Worm (Caenorhabditis elegans) whole organism, late embryonic: Measurements from ENCODE around the gene cest-12.

ENCODE experiments used
- C38D4.7 ChIP-seq: fragments of 200-800 bp; sonication (Bioruptor generic); optimal IDR thresholded peaks from 2 replicates; lab custom pipeline; 2018; ENCODE audit warnings: mild to moderate bottlenecking, missing genetic modification characterization, moderate library complexity, missing compliant biosample characterization
- F13H6.1 ChIP-seq: sonication (generic microtip); optimal IDR thresholded peaks from 2 replicates; lab custom pipeline; 2016; ENCODE audit warnings: missing genetic modification characterization, missing compliant biosample characterization
- Y22D7AL.16 ChIP-seq: sonication (generic microtip); optimal IDR thresholded peaks from 2 replicates; lab custom pipeline; 2016; ENCODE audit warnings: missing genetic modification characterization, missing compliant biosample characterization
- ceh-14 ChIP-seq: sonication (generic microtip); optimal IDR thresholded peaks from 2 replicates; lab custom pipeline; 2016; ENCODE audit warnings: missing genotype, missing genetic modification characterization, missing compliant biosample characterization
- ceh-30 ChIP-seq: fragments of 150-350 bp; optimal IDR thresholded peaks from 2 replicates; lab custom pipeline; 2014; ENCODE audit warnings: missing biosample characterization, missing genetic modification characterization
- ceh-45 ChIP-seq: fragments of 200-800 bp; sonication (Bioruptor generic); IDR thresholded peaks from 2 replicates; pipeline ENCODE4 v1.3.6; 2022; ENCODE audit warnings: missing genetic modification reagents, missing genetic modification characterization, missing compliant biosample characterization
- ceh-48 ChIP-seq: sonication (generic microtip); optimal IDR thresholded peaks from 2 replicates; lab custom pipeline; 2016; ENCODE audit warnings: missing genetic modification characterization, inconsistent platforms, missing compliant biosample characterization
- che-1 ChIP-seq: sonication (generic microtip); optimal IDR thresholded peaks from 2 replicates; lab custom pipeline; 2016; ENCODE audit warnings: mild to moderate bottlenecking, missing genetic modification characterization, missing compliant biosample characterization
- elt-4 ChIP-seq: sonication (generic microtip); optimal IDR thresholded peaks from 2 replicates; lab custom pipeline; 2016; ENCODE audit warnings: missing genetic modification characterization, missing compliant biosample characterization
- ets-4 ChIP-seq: sonication (generic microtip); optimal IDR thresholded peaks from 2 replicates; lab custom pipeline; 2016; ENCODE audit warnings: missing genetic modification characterization, missing compliant biosample characterization
- eyg-1 ChIP-seq: sonication (generic microtip); optimal IDR thresholded peaks from 2 replicates; lab custom pipeline; 2016; ENCODE audit warnings: missing genotype, missing genetic modification characterization, missing compliant biosample characterization
- hlh-13 ChIP-seq: fragments of 200-800 bp; sonication (Bioruptor generic); optimal IDR thresholded peaks from 2 replicates; lab custom pipeline; 2018; ENCODE audit warnings: mild to moderate bottlenecking, missing genetic modification characterization, missing compliant biosample characterization
- hlh-30 ChIP-seq: sonication (generic microtip); optimal IDR thresholded peaks from 2 replicates; lab custom pipeline; 2017; ENCODE audit warnings: antibody characterized with exemption, missing genetic modification characterization, missing compliant biosample characterization; ENCODE audit not compliant: insufficient read depth
- lin-11 ChIP-seq: fragments of 200-800 bp; sonication (Bioruptor generic); optimal IDR thresholded peaks from 2 replicates; lab custom pipeline; 2018; ENCODE audit warnings: mild to moderate bottlenecking, missing genetic modification characterization, missing compliant biosample characterization
- nfya-1 ChIP-seq: sonication (generic microtip); optimal IDR thresholded peaks from 2 replicates; lab custom pipeline; 2017; ENCODE audit warnings: missing genetic modification characterization, mild to moderate bottlenecking, missing compliant biosample characterization, antibody characterized with exemption, moderate library complexity
- nhr-11 ChIP-seq: fragments of 150-350 bp; optimal IDR thresholded peaks from 2 replicates; lab custom pipeline; 2014; ENCODE audit warnings: missing biosample characterization, missing genetic modification characterization
- nhr-232 ChIP-seq: sonication (generic microtip); optimal IDR thresholded peaks from 2 replicates; lab custom pipeline; 2016; ENCODE audit warnings: missing genetic modification characterization, missing compliant biosample characterization
- odd-2 ChIP-seq: sonication (generic microtip); optimal IDR thresholded peaks from 2 replicates; lab custom pipeline; 2017; ENCODE audit warnings: antibody characterized with exemption, mild to moderate bottlenecking, missing genetic modification characterization, missing compliant biosample characterization
- pat-9 ChIP-seq: fragments of 200-800 bp; sonication (Bioruptor generic); optimal IDR thresholded peaks from 2 replicates; lab custom pipeline; 2018; ENCODE audit warnings: mild to moderate bottlenecking, missing genetic modification characterization, moderate library complexity, missing compliant biosample characterization
- pax-1 ChIP-seq: fragments of 150-350 bp; optimal IDR thresholded peaks from 2 replicates; lab custom pipeline; 2014; ENCODE audit warnings: missing biosample characterization, missing genetic modification characterization
- pha-4 ChIP-seq: fragments of 150-350 bp; optimal IDR thresholded peaks from 2 replicates; lab custom pipeline; 2018; ENCODE audit warnings: missing biosample characterization, missing genetic modification reagents, missing genetic modification characterization
- sox-2 ChIP-seq: fragments of 200-800 bp; sonication (Bioruptor generic); IDR thresholded peaks from 2 replicates; pipeline ENCODE4 v1.3.6; 2022; ENCODE audit warnings: missing genetic modification reagents, missing genetic modification characterization, missing compliant biosample characterization
- tbx-2 ChIP-seq: sonication (generic microtip); optimal IDR thresholded peaks from 2 replicates; lab custom pipeline; 2016; ENCODE audit warnings: missing genetic modification characterization, missing compliant biosample characterization
- unc-3 ChIP-seq, 2 experiments: fragments of 200-800 bp in 1 of 2; sonication (Bioruptor generic) in 1 of 2; sonication (generic microtip) in 1 of 2; conservative IDR thresholded peaks in 1 of 2; optimal IDR thresholded peaks in 1 of 2; 2 replicates each; pipeline versions ENCODE4 v1.3.6 to Lab custom; 2016 to 2022; ENCODE audit warnings: missing compliant biosample characterization in 2 of 2, missing genetic modification characterization in 2 of 2, missing genetic modification reagents in 1 of 2
- unc-42 ChIP-seq: sonication (generic microtip); optimal IDR thresholded peaks from 2 replicates; lab custom pipeline; 2016; ENCODE audit warnings: missing genotype, missing genetic modification characterization, missing compliant biosample characterization

Gene cest-12

DNA sequence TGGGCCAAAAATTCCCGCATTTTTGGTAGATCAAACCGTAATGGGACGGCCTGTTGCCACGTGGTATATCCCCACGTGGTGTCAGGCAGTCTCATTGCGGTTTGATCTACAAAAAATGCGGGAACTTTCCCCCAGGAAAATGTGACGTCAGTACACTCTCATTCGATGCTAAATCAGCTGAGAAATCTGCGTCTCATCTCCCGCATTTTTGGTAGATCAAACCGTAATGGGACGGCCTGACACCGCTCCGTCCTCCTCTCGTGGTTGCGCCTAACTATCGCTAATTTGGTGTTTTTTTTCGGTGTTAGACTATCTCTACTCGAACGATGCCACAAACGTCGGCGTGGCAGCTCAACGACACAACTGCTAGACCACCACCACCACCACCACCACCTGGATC is 45.9 kb downstream of the cest-12 start, which contains the start of gene zyg-8:
zyg-8 (plus strand) TSS at position 301 of the 400 bp plus-strand sequence.
- TF ChIP-seq nfya-1 (tag; lab: Kevin White, UChicago) (no peak), ets-4 (tag; lab: Kevin White, UChicago) (no peak), ceh-45 (GFP tag; lab: Robert Waterston, UW) (no peak), pax-1 (tag; lab: Kevin White, UChicago) (no peak), ceh-14 (tag; lab: Kevin White, UChicago) (no peak), Y22D7AL.16 (tag; lab: Kevin White, UChicago) (no peak), hlh-13 (GFP tag; lab: Kevin White, UChicago) (no peak), C38D4.7 (GFP tag; lab: Kevin White, UChicago) (no peak), unc-42 (tag; lab: Kevin White, UChicago) (no peak), che-1 (no peak), pat-9 (no peak)

DNA sequence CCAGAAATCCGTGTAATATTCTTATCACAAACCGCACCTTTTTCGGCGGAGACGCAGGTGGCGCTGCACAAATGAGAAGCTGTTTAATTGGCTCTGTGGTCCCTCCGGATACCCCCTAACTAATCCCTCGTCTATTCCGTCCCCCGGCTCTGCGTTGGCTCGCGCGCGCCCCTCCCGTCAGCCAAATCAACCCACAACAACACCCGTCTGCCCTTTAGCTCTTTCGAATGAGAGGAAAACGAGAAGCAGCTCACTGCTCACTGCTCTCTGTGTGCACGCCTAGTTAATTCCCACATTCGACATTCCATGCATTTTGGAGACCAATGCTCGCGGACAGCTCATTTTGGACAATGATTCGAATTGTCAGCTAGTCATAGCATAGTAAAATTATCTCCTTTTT is 47.2 kb downstream of the cest-12 start:
- TF ChIP-seq sox-2 (GFP tag; lab: Robert Waterston, UW) (no peak), ceh-14 (tag; lab: Kevin White, UChicago) (peak; percentile 53), tbx-2 (peak; percentile 1), pha-4 (tag; lab: Kevin White, UChicago) (no peak), unc-42 (tag; lab: Kevin White, UChicago) (peak; percentile 57)
- TF ChIP-seq, all 69 proteins: peak for 3

DNA sequence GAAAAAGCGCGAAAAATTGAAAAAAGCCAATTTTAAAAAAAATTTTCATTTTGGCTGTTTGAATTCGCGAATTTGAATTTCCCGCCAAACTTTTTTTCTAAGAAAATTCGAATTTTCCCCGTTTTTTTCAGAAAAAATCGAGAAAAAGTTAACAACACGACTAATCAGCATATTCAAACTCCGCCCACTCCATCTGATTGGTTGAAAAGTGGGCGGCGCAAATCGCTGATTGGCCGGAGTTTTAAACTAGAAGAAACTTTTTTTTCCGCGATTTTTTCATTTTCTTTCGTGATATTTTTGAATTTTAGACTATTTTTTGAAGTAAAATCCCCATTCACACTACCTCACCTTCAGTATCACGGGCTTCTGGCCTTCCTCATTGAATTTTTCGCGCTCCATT is 47.8 kb downstream of the cest-12 start:
- no peak for TF ChIP-seq ceh-14 (tag; lab: Kevin White, UChicago)
- no peak for TF ChIP-seq elt-4 (tag; lab: Kevin White, UChicago)
- no peak for TF ChIP-seq odd-2 (tag; lab: Kevin White, UChicago)
- TF ChIP-seq pax-1 (tag; lab: Kevin White, UChicago): no peak
- TF ChIP-seq hlh-13 (GFP tag; lab: Kevin White, UChicago): no peak
- peak; percentile 89 for TF ChIP-seq nfya-1 (tag; lab: Kevin White, UChicago)
- no peak for TF ChIP-seq hlh-30
- no peak for TF ChIP-seq C38D4.7 (GFP tag; lab: Kevin White, UChicago)
- no peak for TF ChIP-seq nhr-11 (tag; lab: Kevin White, UChicago)

DNA sequence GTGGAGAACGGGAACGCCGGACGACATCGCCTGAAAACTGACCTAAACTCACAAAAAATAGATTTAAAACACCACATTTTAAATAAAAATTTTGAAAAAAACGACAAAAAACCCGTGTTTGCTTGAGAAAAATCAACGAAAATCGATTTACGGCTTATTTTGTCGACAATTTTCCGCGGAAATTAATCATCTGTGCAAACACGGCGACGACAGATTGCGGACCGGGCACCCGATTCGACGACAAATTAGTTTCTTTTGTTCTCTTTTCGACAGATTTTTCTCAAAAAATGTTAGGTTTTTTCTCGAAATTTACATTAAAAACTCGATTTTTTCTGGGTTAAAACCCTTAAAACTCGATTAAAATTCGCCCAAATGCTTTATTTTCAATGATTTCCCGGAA is 48.9 kb downstream of the cest-12 start, which contains the start of gene arx-3:
arx-3 (minus strand) TSS at position 30 of the 400 bp plus-strand sequence.
- peak; percentile 63 for TF ChIP-seq ceh-48 (tag; lab: Kevin White, UChicago)
- TF ChIP-seq nhr-232: no peak
- no peak for TF ChIP-seq sox-2 (GFP tag; lab: Robert Waterston, UW)
- TF ChIP-seq lin-11: no peak
- peak; percentile 35 for TF ChIP-seq nfya-1 (tag; lab: Kevin White, UChicago)
- TF ChIP-seq unc-42 (tag; lab: Kevin White, UChicago): peak; percentile 92
- TF ChIP-seq elt-4 (tag; lab: Kevin White, UChicago): no peak

DNA sequence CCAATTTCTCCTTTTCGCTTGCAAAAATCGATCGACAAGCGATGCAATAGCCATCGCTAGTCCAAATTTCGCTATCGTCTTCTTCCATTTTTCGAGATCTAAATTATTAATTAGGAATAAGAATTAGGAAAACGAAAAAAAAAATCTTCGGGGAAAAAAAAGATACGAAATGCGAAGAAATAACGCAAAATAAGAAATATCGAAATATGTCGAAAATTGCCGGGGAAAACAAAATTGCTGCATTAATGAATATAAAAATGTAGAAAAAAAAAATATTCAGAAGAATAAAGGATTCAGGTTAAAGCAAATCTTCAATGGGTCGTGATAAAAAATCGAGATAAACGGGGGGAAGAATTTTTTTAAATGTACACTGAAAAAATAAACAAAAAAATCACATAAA is 55.1 kb downstream of the cest-12 start, which contains the start of gene Y79H2A.3:
Y79H2A.3 (minus strand) TSS at position 101 of the 400 bp plus-strand sequence.
- TF ChIP-seq F13H6.1 (no peak), unc-3 (GFP tag; conservative IDR thresholded peaks at IDR 0.05; lab: Robert Waterston, UW) (no peak), unc-3 (tag; optimal IDR thresholded peaks at IDR 0.05; lab: Kevin White, UChicago) (no peak), nhr-232 (no peak), ceh-30 (no peak), eyg-1 (tag; lab: Kevin White, UChicago) (no peak)
- TF ChIP-seq, all 69 proteins: peak for 0
